Worm (Caenorhabditis elegans): ENCODE data around the gene C18B2.2.

DNA sequence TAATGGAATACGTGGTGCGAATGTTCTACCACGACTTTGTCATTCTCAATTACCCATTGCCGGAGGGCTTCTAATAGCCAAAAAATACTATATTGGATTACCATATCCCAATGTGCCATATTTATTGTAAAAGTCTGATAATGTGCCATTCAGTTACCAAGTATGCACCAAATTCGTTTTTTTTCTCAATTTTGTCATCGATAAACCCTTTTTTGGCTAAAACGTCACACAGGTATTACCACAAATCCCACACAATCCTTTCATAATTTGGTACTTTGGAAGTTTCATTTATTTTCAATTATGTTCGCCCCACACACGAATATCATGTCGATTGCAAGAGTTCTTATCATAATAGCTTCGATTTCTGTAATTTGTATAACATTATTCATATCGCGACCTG is 4.8 kb downstream of the C18B2.2 start, which contains the start of gene vep-2:
- no peak for TF ChIP-seq ceh-16 (tag; optimal IDR thresholded peaks at IDR 0.05)
- no peak for TF ChIP-seq ztf-11 (tag; optimal IDR thresholded peaks at IDR 0.05)
